Fruit fly (Drosophila melanogaster): Measurements from ENCODE around the gene CG10616.
A peak's percentile ranks its signal among the peaks of the same experiment; 100 is the strongest.

CG10616 gene

DNA sequence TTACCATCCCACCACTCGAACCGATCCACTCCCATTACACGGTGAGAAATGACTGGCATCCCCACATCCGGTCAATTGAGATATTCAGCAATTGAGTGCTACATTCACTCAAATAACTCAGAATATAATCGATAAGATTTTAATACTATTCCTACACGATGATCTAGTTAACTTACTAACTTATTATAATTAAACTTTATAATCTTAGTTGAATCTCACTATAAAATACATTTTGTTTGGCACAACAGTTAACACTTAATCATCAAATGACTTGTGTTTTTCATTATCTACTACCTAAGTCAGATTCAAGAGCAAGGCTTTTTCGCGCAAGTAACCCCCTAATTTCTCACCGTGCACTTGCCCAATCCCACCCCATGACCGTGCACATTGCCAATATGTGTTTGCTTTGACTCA, 23.8 kb downstream of the CG10616 start (continued):
- no peak for TF ChIP-seq CG17328 (GFP tag; IDR thresholded peaks at IDR 0.05)
- TF ChIP-seq HmgD (GFP tag; optimal IDR thresholded peaks at IDR 0.05): no peak
- no peak for TF ChIP-seq repo (GFP tag; optimal IDR thresholded peaks at IDR 0.05)
- TF ChIP-seq CHES-1-like (GFP tag; optimal IDR thresholded peaks at IDR 0.05): no peak
- TF ChIP-seq CG2678 (tag; optimal IDR thresholded peaks at IDR 0.05): peak; percentile 72
- peak; percentile 60 for TF ChIP-seq corto (GFP tag; optimal IDR thresholded peaks at IDR 0.05)
- peak; percentile 36 for TF ChIP-seq fd96Cb (tag; optimal IDR thresholded peaks at IDR 0.05)
- TF ChIP-seq fu2 (GFP tag; optimal IDR thresholded peaks at IDR 0.05): no peak
- TF ChIP-seq Med (GFP tag): peak; percentile 56
- no peak for TF ChIP-seq HLH3B (GFP tag; IDR thresholded peaks at IDR 0.05)
- TF ChIP-seq CG1529 (GFP tag; optimal IDR thresholded peaks at IDR 0.05): peak; percentile 24
- no peak for TF ChIP-seq Dbx (GFP tag; IDR thresholded peaks at IDR 0.05)
- no peak for TF ChIP-seq zen2 (GFP tag; IDR thresholded peaks at IDR 0.05; ENCODE audit: partially characterized antibody)
- TF ChIP-seq Hmr (GFP tag; optimal IDR thresholded peaks at IDR 0.05): no peak
- no peak for TF ChIP-seq Optix (GFP tag; IDR thresholded peaks at IDR 0.05)
- peak; percentile 21; the same call in 1 of the 3 replicates for TF ChIP-seq tgo (GFP tag; IDR thresholded peaks at IDR 0.05)
- no peak for TF ChIP-seq CG12299 (tag; optimal IDR thresholded peaks at IDR 0.05)
- TF ChIP-seq bowl (GFP tag; IDR thresholded peaks at IDR 0.05): no peak
- TF ChIP-seq crol (GFP tag; IDR thresholded peaks at IDR 0.05): no peak
- TF ChIP-seq CG9932 (GFP tag; IDR thresholded peaks at IDR 0.05): no peak
- TF ChIP-seq CG3995 (GFP tag; optimal IDR thresholded peaks at IDR 0.05): no peak
- peak; percentile 36 for TF ChIP-seq Nf-YC (tag; optimal IDR thresholded peaks at IDR 0.05)
- TF ChIP-seq Rfx (GFP tag; IDR thresholded peaks at IDR 0.05): 0 out of 2 replicates have a peak, but pooled peaks have one; percentile 19
- no peak for TF ChIP-seq CG14014 (GFP tag; IDR thresholded peaks at IDR 0.05)
- peak; percentile 47 for TF ChIP-seq CG12219 (GFP tag; optimal IDR thresholded peaks at IDR 0.05)
- no peak for TF ChIP-seq fru (optimal IDR thresholded peaks at IDR 0.05)
- peak; percentile 45 for TF ChIP-seq CG18599 (GFP tag; optimal IDR thresholded peaks at IDR 0.05)
- TF ChIP-seq jumu (GFP tag; optimal IDR thresholded peaks at IDR 0.05): no peak
- TF ChIP-seq Taf1 (GFP tag; IDR thresholded peaks at IDR 0.05): no peak
- TF ChIP-seq CG11695 (GFP tag; IDR thresholded peaks at IDR 0.05): 0 out of 3 replicates have a peak, but pooled peaks have one; percentile 27
- TF ChIP-seq CG4328 (GFP tag; optimal IDR thresholded peaks at IDR 0.05): no peak
- no peak for TF ChIP-seq Doc3 (GFP tag; IDR thresholded peaks at IDR 0.05; ENCODE audit: partially characterized antibody)
- TF ChIP-seq oc (tag; optimal IDR thresholded peaks at IDR 0.05): peak; percentile 19
- peak; percentile 46 for TF ChIP-seq tap (tag; optimal IDR thresholded peaks at IDR 0.05)
- TF ChIP-seq Stat92E (GFP tag; optimal IDR thresholded peaks at IDR 0.05): no peak
- TF ChIP-seq CG32767 (GFP tag; IDR thresholded peaks at IDR 0.05): no peak
- no peak for TF ChIP-seq E2f2 (GFP tag; IDR thresholded peaks at IDR 0.05)
- peak; percentile 7 for TF ChIP-seq CG12104 (GFP tag; optimal IDR thresholded peaks at IDR 0.05)
- TF ChIP-seq Antp (GFP tag; optimal IDR thresholded peaks at IDR 0.05): no peak
- TF ChIP-seq ind (GFP tag; optimal IDR thresholded peaks at IDR 0.05): peak; percentile 37
- TF ChIP-seq CG30020 (tag; optimal IDR thresholded peaks at IDR 0.05): no peak
- peak; percentile 59 for TF ChIP-seq Drgx (GFP tag; IDR thresholded peaks at IDR 0.05)
- no peak for TF ChIP-seq Adf1 (GFP tag; IDR thresholded peaks at IDR 0.05)
- TF ChIP-seq CG1603 (tag; optimal IDR thresholded peaks at IDR 0.05): peak; percentile 18
- TF ChIP-seq chn (GFP tag; optimal IDR thresholded peaks at IDR 0.05): no peak
- no peak for TF ChIP-seq vnd (GFP tag; IDR thresholded peaks at IDR 0.05; ENCODE audit: partially characterized antibody)
- TF ChIP-seq sisA (GFP tag; IDR thresholded peaks at IDR 0.05): no peak
- TF ChIP-seq Sry-δ (GFP tag; optimal IDR thresholded peaks at IDR 0.05): no peak
- no peak for TF ChIP-seq Doc2 (GFP tag; IDR thresholded peaks at IDR 0.05)
- peak; percentile 26 for TF ChIP-seq tio (GFP tag; optimal IDR thresholded peaks at IDR 0.05)
- TF ChIP-seq CG10979 (tag; optimal IDR thresholded peaks at IDR 0.05): peak; percentile 54
- TF ChIP-seq disco-r (GFP tag; optimal IDR thresholded peaks at IDR 0.05): no peak
- no peak for TF ChIP-seq jigr1 (GFP tag; IDR thresholded peaks at IDR 0.05)
